Worm (Caenorhabditis elegans) whole organism, mixed stage, embryonic: ENCODE measurements around the gene F44E2.4.

ENCODE experiments used
- M03D4.4 ChIP-seq: sonication (generic microtip); optimal IDR thresholded peaks from 2 replicates; lab custom pipeline; 2017; ENCODE audit warnings: mild to moderate bottlenecking, missing genetic modification characterization, missing compliant biosample characterization
- bed-3 ChIP-seq: fragments of 200-800 bp; sonication (Bioruptor generic); optimal IDR thresholded peaks from 3 replicates; lab custom pipeline; 2018; ENCODE audit warnings: mild to moderate bottlenecking, missing genetic modification characterization, moderate library complexity, missing compliant biosample characterization
- blmp-1 ChIP-seq: fragments of 150-350 bp; optimal IDR thresholded peaks from 2 replicates; lab custom pipeline; 2014; ENCODE audit warnings: missing biosample characterization, missing genetic modification characterization
- ceh-39 ChIP-seq: fragments of 150-350 bp; optimal IDR thresholded peaks from 2 replicates; lab custom pipeline; 2014; ENCODE audit warnings: missing biosample characterization, missing genetic modification characterization
- ceh-83 ChIP-seq: fragments of 200-800 bp; sonication (Bioruptor generic); optimal IDR thresholded peaks from 2 replicates; lab custom pipeline; 2018; ENCODE audit warnings: mild to moderate bottlenecking, missing genetic modification characterization, missing compliant biosample characterization
- ces-1 ChIP-seq: fragments of 150-350 bp; optimal IDR thresholded peaks from 2 replicates; lab custom pipeline; 2014; ENCODE audit warnings: missing biosample characterization, missing genetic modification reagents, missing genetic modification characterization
- cnd-1 ChIP-seq: fragments of 200-800 bp; sonication (Bioruptor generic); optimal IDR thresholded peaks from 2 replicates; lab custom pipeline; 2018; ENCODE audit warnings: mild to moderate bottlenecking, missing genetic modification characterization, missing compliant biosample characterization
- drap-1 ChIP-seq: fragments of 200-800 bp; sonication (Bioruptor generic); optimal IDR thresholded peaks from 3 replicates; lab custom pipeline; 2018; ENCODE audit warnings: mild to moderate bottlenecking, missing genetic modification characterization, missing compliant biosample characterization
- elt-1 ChIP-seq: sonication (generic microtip); optimal IDR thresholded peaks from 2 replicates; lab custom pipeline; 2017; ENCODE audit warnings: missing genetic modification characterization, mild to moderate bottlenecking, missing compliant biosample characterization, antibody characterized with exemption, moderate library complexity, borderline replicate concordance; ENCODE audit not compliant: insufficient read depth
- elt-3 ChIP-seq: fragments of 150-350 bp; optimal IDR thresholded peaks from 2 replicates; lab custom pipeline; 2014; ENCODE audit warnings: missing biosample characterization, missing genetic modification characterization
- ham-2 ChIP-seq: fragments of 200-800 bp; sonication (Bioruptor generic); optimal IDR thresholded peaks from 2 replicates; lab custom pipeline; 2018; ENCODE audit warnings: mild to moderate bottlenecking, missing genetic modification characterization, missing compliant biosample characterization
- lin-13 ChIP-seq: fragments of 150-350 bp; optimal IDR thresholded peaks from 2 replicates; lab custom pipeline; 2014; ENCODE audit warnings: missing biosample characterization, missing genetic modification characterization
- lin-32 ChIP-seq: fragments of 200-800 bp; sonication (Bioruptor generic); optimal IDR thresholded peaks from 2 replicates; lab custom pipeline; 2018; ENCODE audit warnings: mild to moderate bottlenecking, missing genetic modification characterization, missing compliant biosample characterization
- mep-1 ChIP-seq: fragments of 150-350 bp; optimal IDR thresholded peaks from 2 replicates; lab custom pipeline; 2017; ENCODE audit warnings: missing biosample characterization, missing genetic modification reagents, missing genetic modification characterization, inconsistent platforms
- mls-2 ChIP-seq: sonication (generic microtip); optimal IDR thresholded peaks from 2 replicates; lab custom pipeline; 2016; ENCODE audit warnings: mild to moderate bottlenecking, missing genetic modification characterization, moderate library complexity, missing compliant biosample characterization
- nhr-12 ChIP-seq: fragments of 150-350 bp; optimal IDR thresholded peaks from 2 replicates; lab custom pipeline; 2014; ENCODE audit warnings: missing biosample characterization, missing genetic modification characterization
- nhr-237 ChIP-seq: fragments of 150-350 bp; optimal IDR thresholded peaks from 2 replicates; lab custom pipeline; 2014; ENCODE audit warnings: missing biosample characterization, missing genetic modification characterization
- nhr-28 ChIP-seq: fragments of 150-350 bp; optimal IDR thresholded peaks from 2 replicates; lab custom pipeline; 2014; ENCODE audit warnings: missing biosample characterization, missing genetic modification characterization
- nhr-76 ChIP-seq: sonication (generic microtip); optimal IDR thresholded peaks from 2 replicates; lab custom pipeline; 2017; ENCODE audit warnings: missing biosample characterization, missing genetic modification characterization
- pha-4 ChIP-seq: fragments of 150-350 bp; optimal IDR thresholded peaks from 2 replicates; lab custom pipeline; 2018; ENCODE audit warnings: missing biosample characterization, missing genetic modification reagents, missing genetic modification characterization
- snpc-4 ChIP-seq: fragments of 150-350 bp; optimal IDR thresholded peaks from 2 replicates; lab custom pipeline; 2014; ENCODE audit warnings: missing biosample characterization, missing genetic modification characterization
- sptf-1 ChIP-seq: sonication (generic microtip); optimal IDR thresholded peaks from 2 replicates; lab custom pipeline; 2017; ENCODE audit warnings: mild to moderate bottlenecking, missing genetic modification characterization, moderate library complexity, missing compliant biosample characterization
- tbx-8 ChIP-seq: fragments of 200-800 bp; sonication (Bioruptor generic); optimal IDR thresholded peaks from 2 replicates; lab custom pipeline; 2018; ENCODE audit warnings: mild to moderate bottlenecking, missing genetic modification characterization, moderate library complexity, missing compliant biosample characterization
- unc-120 ChIP-seq: sonication (generic microtip); optimal IDR thresholded peaks from 2 replicates; lab custom pipeline; 2017; ENCODE audit warnings: missing genetic modification characterization, missing compliant biosample characterization; ENCODE audit not compliant: poor library complexity, severe bottlenecking
- unc-39 ChIP-seq: fragments of 150-350 bp; optimal IDR thresholded peaks from 2 replicates; lab custom pipeline; 2014; ENCODE audit warnings: missing biosample characterization, missing genetic modification characterization
- unc-62 ChIP-seq: fragments of 150-350 bp; optimal IDR thresholded peaks from 2 replicates; lab custom pipeline; 2014; ENCODE audit warnings: missing biosample characterization, missing genetic modification reagents, missing genetic modification characterization
- ztf-11 ChIP-seq: fragments of 150-350 bp; optimal IDR thresholded peaks from 2 replicates; lab custom pipeline; 2014; ENCODE audit warnings: missing biosample characterization, missing genetic modification characterization

F44E2.4 gene

DNA sequence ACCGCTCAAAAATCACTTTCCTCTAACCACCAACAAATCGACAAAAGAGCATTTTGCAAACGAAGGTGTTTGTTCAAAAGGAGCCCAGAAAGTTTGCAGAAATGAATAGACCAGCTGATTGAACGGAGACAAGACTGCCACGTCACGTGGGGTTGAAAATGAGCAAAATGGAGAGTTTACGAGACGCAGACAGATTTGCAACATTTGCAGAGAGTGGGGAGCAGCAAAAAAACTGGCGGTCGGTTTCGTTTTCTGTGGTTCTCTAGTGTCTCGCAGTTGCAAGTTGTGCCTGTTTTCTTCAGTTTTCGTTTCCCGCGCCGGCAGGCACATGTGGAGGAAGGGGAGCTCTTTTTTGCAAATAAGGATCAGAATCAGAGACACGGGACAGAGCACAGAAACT lies 52.8 kb downstream of the F44E2.4 start:
- no peak for TF ChIP-seq blmp-1 (tag; lab: Kevin White, UChicago)
- TF ChIP-seq nhr-237 (tag; lab: Kevin White, UChicago) = no peak
- TF ChIP-seq elt-1 (tag; lab: Kevin White, UChicago) = no peak
- TF ChIP-seq, all 35 proteins: peak for 0

DNA sequence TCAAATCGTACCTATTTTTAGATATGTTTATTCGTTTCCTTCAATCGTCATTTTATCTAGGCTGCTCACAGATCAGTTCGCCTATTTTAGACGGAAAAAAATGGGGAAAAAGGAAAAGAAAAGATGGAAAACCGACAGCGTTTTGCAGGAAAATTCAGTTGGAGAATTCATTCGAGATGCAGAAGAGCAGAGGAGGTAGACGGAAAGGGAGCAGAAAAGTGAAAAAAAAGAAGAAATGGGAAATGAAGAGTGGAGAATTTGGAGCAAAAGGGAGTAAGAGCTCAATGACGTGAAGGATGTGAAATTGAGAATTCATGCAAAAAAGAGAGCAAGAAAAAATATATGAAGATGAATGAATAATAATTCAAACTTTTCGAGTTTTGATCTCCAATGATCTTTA lies 53.7 kb downstream of the F44E2.4 start:
- TF ChIP-seq nhr-28 (tag; lab: Kevin White, UChicago) (no peak), ces-1 (GFP tag; lab: Kevin White, UChicago) (no peak), M03D4.4 (no peak), unc-120 (tag; lab: Kevin White, UChicago) (no peak), snpc-4 (tag; lab: Kevin White, UChicago) (no peak), ceh-83 (GFP tag; lab: Kevin White, UChicago) (no peak), mls-2 (tag; lab: Kevin White, UChicago) (no peak), cnd-1 (no peak), sptf-1 (tag; lab: Kevin White, UChicago) (no peak)

DNA sequence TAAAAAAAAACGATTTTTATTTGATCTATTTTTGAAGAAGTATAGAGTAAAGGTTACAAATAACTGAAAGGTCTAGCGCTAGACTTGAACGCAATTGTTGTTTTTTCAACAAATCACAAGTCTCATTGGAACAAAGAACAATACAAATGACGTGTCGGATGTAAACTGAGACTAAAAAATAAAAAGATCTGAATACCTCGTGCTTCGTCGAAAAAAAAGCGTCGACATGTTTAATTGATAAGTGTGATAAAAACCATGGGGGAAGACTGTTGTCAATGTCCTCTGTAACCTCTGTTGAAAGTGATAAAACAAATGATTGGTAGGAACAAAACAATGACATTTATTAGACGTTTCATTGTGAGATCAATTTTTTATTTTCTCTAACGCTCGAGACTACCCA lies 55.5 kb downstream of the F44E2.4 start:
- TF ChIP-seq mep-1 (no peak), drap-1 (no peak), lin-13 (tag; lab: Kevin White, UChicago) (no peak), unc-39 (no peak), ham-2 (GFP tag; lab: Kevin White, UChicago) (no peak), nhr-237 (tag; lab: Kevin White, UChicago) (no peak), cnd-1 (no peak), snpc-4 (tag; lab: Kevin White, UChicago) (no peak), unc-62 (GFP tag; lab: Kevin White, UChicago) (no peak), bed-3 (GFP tag; lab: Kevin White, UChicago) (no peak), tbx-8 (no peak), ceh-39 (tag; lab: Kevin White, UChicago) (no peak), nhr-12 (tag; lab: Kevin White, UChicago) (no peak), ces-1 (GFP tag; lab: Kevin White, UChicago) (no peak), sptf-1 (tag; lab: Kevin White, UChicago) (no peak), elt-3 (tag; lab: Kevin White, UChicago) (no peak), pha-4 (no peak), lin-32 (no peak), ztf-11 (tag; lab: Kevin White, UChicago) (no peak), nhr-76 (no peak)
